Worm (Caenorhabditis elegans) whole organism, L1 larva: ENCODE data around the gene msp-49.

ENCODE experiments used
- C04F5.9 ChIP-seq: sonication (generic microtip); optimal IDR thresholded peaks from 2 replicates; lab custom pipeline; 2016; ENCODE audit warnings: missing genetic modification characterization, missing compliant biosample characterization
- C16A3.4 ChIP-seq: fragments of 150-350 bp; optimal IDR thresholded peaks from 2 replicates; lab custom pipeline; 2014; ENCODE audit warnings: missing biosample characterization, missing genetic modification characterization
- alr-1 ChIP-seq: fragments of 200-800 bp; sonication (Bioruptor generic); optimal IDR thresholded peaks from 2 replicates; lab custom pipeline; 2018; ENCODE audit warnings: borderline replicate concordance, mild to moderate bottlenecking, missing genetic modification characterization, missing compliant biosample characterization
- ama-1 ChIP-seq: fragments of 150-350 bp; optimal IDR thresholded peaks from 2 replicates; lab custom pipeline; 2014
- ceh-8 ChIP-seq: fragments of 200-800 bp; sonication (Bioruptor generic); optimal IDR thresholded peaks from 2 replicates; lab custom pipeline; 2018; ENCODE audit warnings: mild to moderate bottlenecking, missing genetic modification characterization, moderate library complexity, missing compliant biosample characterization
- ceh-82 ChIP-seq, 3 experiments: fragments of 150-350 bp in 1 of 3; sonication (generic microtip) in 2 of 3; optimal IDR thresholded peaks; 2 replicates each; lab custom pipeline; 2014 to 2017; ENCODE audit warnings: missing biosample characterization in 3 of 3, missing genetic modification characterization in 3 of 3
- ceh-88 ChIP-seq: fragments of 200-800 bp; sonication (Bioruptor generic); IDR thresholded peaks from 2 replicates; pipeline ENCODE4 v1.3.6; 2022; ENCODE audit warnings: missing genetic modification characterization, missing compliant biosample characterization
- ceh-90 ChIP-seq: sonication (generic microtip); optimal IDR thresholded peaks from 2 replicates; lab custom pipeline; 2016; ENCODE audit warnings: missing genetic modification characterization, missing compliant biosample characterization
- dpl-1 ChIP-seq, 3 experiments: fragments of 150-350 bp in 2 of 3; sonication (generic microtip) in 1 of 3; optimal IDR thresholded peaks; 2 replicates each; lab custom pipeline; 2014 to 2017; ENCODE audit warnings: missing biosample characterization in 3 of 3, missing genetic modification characterization in 3 of 3, missing genetic modification reagents in 3 of 3
- dsc-1 ChIP-seq: sonication (generic microtip); optimal IDR thresholded peaks from 2 replicates; lab custom pipeline; 2016; ENCODE audit warnings: mild to moderate bottlenecking, missing genetic modification characterization, missing compliant biosample characterization
- efl-1 ChIP-seq, 4 experiments: fragments of 150-350 bp; optimal IDR thresholded peaks in 3 of 4; peaks in 1 of 4; 1 replicate in 1 of 4; 2 replicates in 3 of 4; lab custom pipeline; 2014; ENCODE audit warnings: missing biosample characterization in 2 of 4, missing genetic modification characterization in 2 of 4, missing genetic modification reagents in 2 of 4
- elt-3 ChIP-seq, 6 experiments: fragments of 150-350 bp in 1 of 6; sonication (generic microtip); optimal IDR thresholded peaks; 2 replicates each; lab custom pipeline; 2017 to 2018; ENCODE audit warnings: missing biosample characterization in 6 of 6, missing genetic modification characterization in 6 of 6, inconsistent platforms in 1 of 6
- fkh-4 ChIP-seq: sonication (generic microtip); optimal IDR thresholded peaks from 2 replicates; lab custom pipeline; 2016; ENCODE audit warnings: missing compliant biosample characterization, missing genetic modification characterization, borderline replicate concordance
- fkh-8 ChIP-seq: sonication (generic microtip); optimal IDR thresholded peaks from 2 replicates; lab custom pipeline; 2016; ENCODE audit warnings: mild to moderate bottlenecking, missing genetic modification characterization, missing compliant biosample characterization
- fos-1 ChIP-seq: fragments of 150-350 bp; optimal IDR thresholded peaks from 2 replicates; lab custom pipeline; 2014; ENCODE audit warnings: missing biosample characterization, missing genetic modification characterization
- hlh-17 ChIP-seq: fragments of 200-800 bp; sonication (Bioruptor generic); optimal IDR thresholded peaks from 2 replicates; lab custom pipeline; 2018; ENCODE audit warnings: missing genetic modification characterization, mild to moderate bottlenecking, missing compliant biosample characterization, moderate library complexity, borderline replicate concordance
- hlh-4 ChIP-seq: sonication (generic microtip); optimal IDR thresholded peaks from 2 replicates; lab custom pipeline; 2016; ENCODE audit warnings: mild to moderate bottlenecking, missing genetic modification characterization, missing compliant biosample characterization
- hpl-2 ChIP-seq: fragments of 150-350 bp; optimal IDR thresholded peaks from 2 replicates; lab custom pipeline; 2014; ENCODE audit warnings: missing biosample characterization, missing genetic modification reagents, missing genetic modification characterization
- jun-1 ChIP-seq: fragments of 150-350 bp; optimal IDR thresholded peaks from 2 replicates; lab custom pipeline; 2014; ENCODE audit warnings: missing biosample characterization, missing genetic modification reagents, missing genetic modification characterization
- lin-14 ChIP-seq: fragments of 200-800 bp; sonication (Bioruptor generic); optimal IDR thresholded peaks from 2 replicates; lab custom pipeline; 2018; ENCODE audit warnings: mild to moderate bottlenecking, missing genetic modification characterization, moderate library complexity, missing compliant biosample characterization
- lin-15B ChIP-seq: fragments of 150-350 bp; sonication (generic microtip); optimal IDR thresholded peaks from 3 replicates; lab custom pipeline; 2014; ENCODE audit warnings: missing biosample characterization, missing genetic modification characterization
- lin-35 ChIP-seq, 2 experiments: fragments of 150-350 bp; optimal IDR thresholded peaks; 2 replicates each; lab custom pipeline; 2014; ENCODE audit warnings: missing biosample characterization in 2 of 2, missing genetic modification characterization in 2 of 2, missing genetic modification reagents in 2 of 2
- lin-39 ChIP-seq: fragments of 150-350 bp; optimal IDR thresholded peaks from 2 replicates; lab custom pipeline; 2014; ENCODE audit warnings: missing biosample characterization, missing genetic modification reagents, missing genetic modification characterization
- lsy-2 ChIP-seq, 2 experiments: fragments of 150-350 bp; optimal IDR thresholded peaks; 2 replicates each; lab custom pipeline; 2014; ENCODE audit warnings: missing biosample characterization in 2 of 2, missing genetic modification characterization in 2 of 2
- mep-1 ChIP-seq: fragments of 150-350 bp; optimal IDR thresholded peaks from 2 replicates; lab custom pipeline; 2014; ENCODE audit warnings: missing biosample characterization, missing genetic modification characterization
- nhr-20 ChIP-seq: sonication (generic microtip); optimal IDR thresholded peaks from 2 replicates; lab custom pipeline; 2016; ENCODE audit warnings: mild to moderate bottlenecking, missing genetic modification characterization, missing compliant biosample characterization
- nhr-237 ChIP-seq: fragments of 150-350 bp; optimal IDR thresholded peaks from 2 replicates; lab custom pipeline; 2014; ENCODE audit warnings: missing biosample characterization, missing genetic modification characterization
- nhr-28 ChIP-seq: fragments of 150-350 bp; optimal IDR thresholded peaks from 2 replicates; lab custom pipeline; 2014; ENCODE audit warnings: missing biosample characterization, missing genetic modification characterization
- nhr-47 ChIP-seq: sonication (generic microtip); optimal IDR thresholded peaks from 2 replicates; lab custom pipeline; 2016; ENCODE audit warnings: mild to moderate bottlenecking, missing genetic modification characterization, moderate library complexity, missing compliant biosample characterization
- nhr-71 ChIP-seq: sonication (generic microtip); optimal IDR thresholded peaks from 2 replicates; lab custom pipeline; 2016; ENCODE audit warnings: mild to moderate bottlenecking, missing genetic modification characterization, moderate library complexity, missing compliant biosample characterization
- nhr-84 ChIP-seq: sonication (generic microtip); optimal IDR thresholded peaks from 2 replicates; lab custom pipeline; 2017; ENCODE audit warnings: missing biosample characterization, missing genetic modification characterization
- nhr-85 ChIP-seq: sonication (generic microtip); peaks from one replicate; lab custom pipeline; 2016; ENCODE audit warnings: missing genetic modification characterization, inconsistent platforms, missing compliant biosample characterization
- nhr-90 ChIP-seq: sonication (generic microtip); optimal IDR thresholded peaks from 2 replicates; lab custom pipeline; 2016; ENCODE audit warnings: mild to moderate bottlenecking, missing genetic modification characterization, missing compliant biosample characterization; ENCODE audit not compliant: poor library complexity
- pax-3 ChIP-seq: fragments of 200-800 bp; sonication (Bioruptor generic); optimal IDR thresholded peaks from 2 replicates; lab custom pipeline; 2018; ENCODE audit warnings: mild to moderate bottlenecking, missing genetic modification characterization, moderate library complexity, missing compliant biosample characterization
- pqm-1 ChIP-seq: sonication (generic microtip); optimal IDR thresholded peaks from 3 replicates; lab custom pipeline; 2017; ENCODE audit warnings: missing biosample characterization, missing genetic modification characterization
- rnt-1 ChIP-seq: sonication (generic microtip); optimal IDR thresholded peaks from 2 replicates; lab custom pipeline; 2016; ENCODE audit warnings: mild to moderate bottlenecking, missing genetic modification characterization, moderate library complexity, missing compliant biosample characterization
- snu-23 ChIP-seq: sonication (generic microtip); optimal IDR thresholded peaks from 2 replicates; lab custom pipeline; 2016; ENCODE audit warnings: missing genetic modification characterization, missing compliant biosample characterization
- sptf-1 ChIP-seq: fragments of 150-350 bp; optimal IDR thresholded peaks from 2 replicates; lab custom pipeline; 2014; ENCODE audit warnings: missing biosample characterization, missing genetic modification characterization
- sup-37 ChIP-seq: fragments of 200-800 bp; sonication (Bioruptor generic); optimal IDR thresholded peaks from 2 replicates; lab custom pipeline; 2018; ENCODE audit warnings: mild to moderate bottlenecking, missing genetic modification characterization, missing compliant biosample characterization
- swsn-7 ChIP-seq: sonication (generic microtip); optimal IDR thresholded peaks from 2 replicates; lab custom pipeline; 2016; ENCODE audit warnings: missing genetic modification characterization, missing compliant biosample characterization
- unc-130 ChIP-seq: fragments of 150-350 bp; optimal IDR thresholded peaks from 2 replicates; lab custom pipeline; 2017; ENCODE audit warnings: missing biosample characterization, missing genetic modification characterization, inconsistent platforms
- unc-30 ChIP-seq: sonication (generic microtip); optimal IDR thresholded peaks from 2 replicates; lab custom pipeline; 2017; ENCODE audit warnings: missing biosample characterization, missing genetic modification characterization
- unc-62 ChIP-seq: fragments of 150-350 bp; optimal IDR thresholded peaks from 2 replicates; lab custom pipeline; 2014; ENCODE audit warnings: missing biosample characterization, missing genetic modification reagents, missing genetic modification characterization
- unc-86 ChIP-seq: sonication (generic microtip); optimal IDR thresholded peaks from 2 replicates; lab custom pipeline; 2016; ENCODE audit warnings: missing genetic modification characterization, missing compliant biosample characterization
- xbp-1 ChIP-seq: sonication (generic microtip); optimal IDR thresholded peaks from 2 replicates; lab custom pipeline; 2016; ENCODE audit warnings: missing genetic modification characterization, missing compliant biosample characterization
- ztf-11 ChIP-seq, 2 experiments: sonication (generic microtip); optimal IDR thresholded peaks; 2 replicates each; lab custom pipeline; 2016 to 2017; ENCODE audit warnings: missing genetic modification characterization in 2 of 2, missing biosample characterization in 1 of 2, missing compliant biosample characterization in 1 of 2

The msp-49 gene

ce11 chrII:5211970-5212369, 17.8 kb downstream of the msp-49 start, which contains the start of gene C34F11.2:
Gene C34F11.2, plus strand, starts transcription at chrII:5212270.
- TF ChIP-seq unc-86 (tag; lab: Kevin White, UChicago) (no peak), snu-23 (no peak), rnt-1 (tag; lab: Kevin White, UChicago) (no peak), alr-1 (tag; lab: Kevin White, UChicago) (no peak), mep-1 (no peak), ama-1 (lab: Kevin White, UChicago) (no peak), lin-39 (tag; lab: Kevin White, UChicago) (no peak), unc-62 (GFP tag; lab: Kevin White, UChicago) (no peak), pax-3 (no peak), ceh-88 (GFP tag; lab: Robert Waterston, UW) (no peak), ceh-8 (GFP tag; lab: Kevin White, UChicago) (no peak)

ce11 chrII:5212675-5213074, 18.5 kb downstream of the msp-49 start, which contains the start of gene C34F11.1:
Gene C34F11.1, plus strand, starts transcription at chrII:5212975.
- TF ChIP-seq nhr-90 (tag; lab: Kevin White, UChicago), result no peak
- TF ChIP-seq ceh-82 (tag; optimal IDR thresholded peaks at IDR 0.05; lab: Kevin White, UChicago), result no peak
- no peak for TF ChIP-seq lin-35 (GFP tag; optimal IDR thresholded peaks at IDR 0.05; lab: Kevin White, UChicago)
- no peak for TF ChIP-seq nhr-85
- no peak for TF ChIP-seq sup-37 (GFP tag; lab: Kevin White, UChicago)

- TF ChIP-seq rnt-1 (tag; lab: Kevin White, UChicago), result no peak
- TF ChIP-seq efl-1 (optimal IDR thresholded peaks at IDR 0.05; lab: Kevin White, UChicago), result no peak
- peak in 1 of 2 experiments; percentile 58 for TF ChIP-seq efl-1 (GFP tag; optimal IDR thresholded peaks at IDR 0.05 in 1 of 2; lab: Kevin White, UChicago)
These were observed 24.2 kb downstream of the msp-49 start for ce11 chrII:5218349-5218748.

- TF ChIP-seq rnt-1 (tag; lab: Kevin White, UChicago) (peak; percentile 65), C04F5.9 (tag; lab: Kevin White, UChicago) (no peak), fkh-8 (tag; lab: Kevin White, UChicago) (no peak), sup-37 (GFP tag; lab: Kevin White, UChicago) (no peak), lin-14 (GFP tag; lab: Kevin White, UChicago) (no peak), dpl-1 (GFP tag; optimal IDR thresholded peaks at IDR 0.05; lab: Kevin White, UChicago) (no peak), unc-30 (tag; lab: Kevin White, UChicago) (no peak), lin-15B (tag; lab: Kevin White, UChicago) (no peak), pqm-1 (tag; lab: Kevin White, UChicago) (no peak), elt-3 (tag; optimal IDR thresholded peaks at IDR 0.05; lab: Kevin White, UChicago) (no peak), nhr-20 (tag; lab: Kevin White, UChicago) (no peak), C16A3.4 (peak; percentile 2), lsy-2 (tag; optimal IDR thresholded peaks at IDR 0.05; lab: Kevin White, UChicago) (peak in 1 of 2 experiments; percentile 19), ceh-90 (no peak), mep-1 (no peak), hlh-17 (GFP tag; lab: Kevin White, UChicago) (no peak), ztf-11 (tag; optimal IDR thresholded peaks at IDR 0.05; lab: Kevin White, UChicago) (no peak), hpl-2 (no peak), nhr-47 (tag; lab: Kevin White, UChicago) (no peak), unc-86 (tag; lab: Kevin White, UChicago) (no peak), nhr-237 (no peak), snu-23 (peak; percentile 16), unc-130 (tag; lab: Kevin White, UChicago) (peak; percentile 16), nhr-71 (peak; percentile 36), nhr-28 (tag; lab: Kevin White, UChicago) (no peak), swsn-7 (tag; lab: Kevin White, UChicago) (no peak), xbp-1 (tag; lab: Kevin White, UChicago) (no peak), nhr-84 (tag; lab: Kevin White, UChicago) (no peak), fkh-4 (tag; lab: Kevin White, UChicago) (peak; percentile 73), jun-1 (tag; lab: Kevin White, UChicago) (no peak), sptf-1 (no peak), hlh-4 (tag; lab: Kevin White, UChicago) (no peak), fos-1 (tag; lab: Kevin White, UChicago) (no peak), dsc-1 (tag; lab: Kevin White, UChicago) (peak; percentile 96), alr-1 (tag; lab: Kevin White, UChicago) (no peak), lin-39 (tag; lab: Kevin White, UChicago) (no peak)
These were observed 26.5 kb downstream of the msp-49 start for ce11 chrII:5220648-5221047.
